Fruit fly (Drosophila melanogaster) whole organism, wandering third instar larva: ENCODE data around the gene Teh1.

Experiments
- CG32264 ChIP-seq: fragments of 200-800 bp; sonication (Bioruptor generic); optimal IDR thresholded peaks from 2 replicates; lab custom pipeline; 2016; ENCODE audit warnings: missing biosample characterization, missing genetic modification characterization
- Hr78 ChIP-seq: fragments of >200 bp; optimal IDR thresholded peaks from 2 replicates; lab custom pipeline; 2017; ENCODE audit warnings: missing biosample characterization, missing genetic modification characterization
- Mio ChIP-seq: sonication (Bioruptor generic); optimal IDR thresholded peaks from 2 replicates; lab custom pipeline; 2016; ENCODE audit warnings: missing biosample characterization, missing genetic modification characterization
- OdsH ChIP-seq: fragments of 200-800 bp; sonication (Bioruptor generic); optimal IDR thresholded peaks from 2 replicates; lab custom pipeline; 2016; ENCODE audit warnings: missing biosample characterization, mild to moderate bottlenecking, missing genetic modification characterization

dm6 chr3R:9812447-9812846, 55.5 kb downstream of the Teh1 start, which contains the start of gene CG8534:
- TF ChIP-seq Mio (GFP tag; lab: Kevin White, UChicago) (no peak), CG32264 (GFP tag; lab: Kevin White, UChicago) (no peak), OdsH (GFP tag; lab: Kevin White, UChicago) (no peak), Hr78 (GFP tag; lab: Kevin White, UChicago) (no peak)
